Worm (Caenorhabditis elegans) whole organism, L3 larva: ENCODE results near the gene Y55D9A.2.

Experiments
- R02D3.7 ChIP-seq: fragments of 150-350 bp; optimal IDR thresholded peaks from 2 replicates; lab custom pipeline; 2014; ENCODE audit warnings: missing biosample characterization, missing genetic modification characterization
- ZK546.5 ChIP-seq: sonication (generic microtip); optimal IDR thresholded peaks from 2 replicates; lab custom pipeline; 2017; ENCODE audit warnings: missing biosample characterization, missing genetic modification characterization
- aly-2 ChIP-seq: fragments of 150-350 bp; optimal IDR thresholded peaks from 2 replicates; lab custom pipeline; 2014; ENCODE audit warnings: missing biosample characterization, missing genetic modification characterization
- ama-1 ChIP-seq: fragments of 150-350 bp; optimal IDR thresholded peaks from 2 replicates; lab custom pipeline; 2018
- ceh-16 ChIP-seq: sonication (generic microtip); optimal IDR thresholded peaks from 2 replicates; lab custom pipeline; 2017; ENCODE audit warnings: missing biosample characterization, missing genetic modification characterization
- ceh-28 ChIP-seq: fragments of 150-350 bp; optimal IDR thresholded peaks from 2 replicates; lab custom pipeline; 2014; ENCODE audit warnings: missing biosample characterization, missing genetic modification reagents, missing genetic modification characterization
- ceh-82 ChIP-seq: fragments of 150-350 bp; optimal IDR thresholded peaks from 2 replicates; lab custom pipeline; 2014; ENCODE audit warnings: missing biosample characterization, missing genetic modification characterization
- ceh-9 ChIP-seq: sonication (generic microtip); optimal IDR thresholded peaks from 2 replicates; lab custom pipeline; 2018; ENCODE audit warnings: missing biosample characterization, missing genetic modification characterization
- daf-12 ChIP-seq: fragments of 150-350 bp; optimal IDR thresholded peaks from 2 replicates; lab custom pipeline; 2014; ENCODE audit warnings: missing biosample characterization, missing genetic modification reagents, missing genetic modification characterization
- egl-27 ChIP-seq: sonication (generic microtip); optimal IDR thresholded peaks from 4 replicates; lab custom pipeline; 2017; ENCODE audit warnings: missing biosample characterization, missing genetic modification reagents, missing genetic modification characterization
- egl-5 ChIP-seq: fragments of 150-350 bp; optimal IDR thresholded peaks from 2 replicates; lab custom pipeline; 2017; ENCODE audit warnings: missing biosample characterization, missing genetic modification reagents, missing genetic modification characterization, inconsistent platforms
- elt-1 ChIP-seq: fragments of 150-350 bp; optimal IDR thresholded peaks from 2 replicates; lab custom pipeline; 2014; ENCODE audit warnings: missing biosample characterization, missing genetic modification characterization
- elt-2 ChIP-seq: sonication (generic microtip); optimal IDR thresholded peaks from 2 replicates; lab custom pipeline; 2016; ENCODE audit warnings: missing genetic modification reagents, mild to moderate bottlenecking, missing genetic modification characterization, missing compliant biosample characterization
- elt-3 ChIP-seq, 3 experiments: fragments of 150-350 bp in 1 of 3; sonication (generic microtip) in 2 of 3; optimal IDR thresholded peaks; 2 replicates in 2 of 3; 4 replicates in 1 of 3; lab custom pipeline; 2014 to 2017; ENCODE audit warnings: missing biosample characterization in 3 of 3, missing genetic modification characterization in 3 of 3
- eor-1 ChIP-seq, 2 experiments: fragments of 150-350 bp; optimal IDR thresholded peaks; 2 replicates each; lab custom pipeline; 2014 to 2018; ENCODE audit warnings: missing biosample characterization in 2 of 2, missing genetic modification characterization in 2 of 2
- fkh-10 ChIP-seq: sonication (generic microtip); optimal IDR thresholded peaks from 2 replicates; lab custom pipeline; 2017; ENCODE audit warnings: missing biosample characterization, missing genetic modification reagents, missing genetic modification characterization
- fkh-2 ChIP-seq: fragments of 150-350 bp; optimal IDR thresholded peaks from 2 replicates; lab custom pipeline; 2014; ENCODE audit warnings: missing biosample characterization, missing genetic modification reagents, missing genetic modification characterization
- fos-1 ChIP-seq: fragments of 150-350 bp; optimal IDR thresholded peaks from 2 replicates; lab custom pipeline; 2014; ENCODE audit warnings: missing biosample characterization, missing genetic modification characterization
- hmg-11 ChIP-seq: sonication (generic microtip); optimal IDR thresholded peaks from 2 replicates; lab custom pipeline; 2016; ENCODE audit warnings: missing genetic modification characterization, missing compliant biosample characterization
- jun-1 ChIP-seq: fragments of 150-350 bp; optimal IDR thresholded peaks from 2 replicates; lab custom pipeline; 2014; ENCODE audit warnings: missing biosample characterization, missing genetic modification reagents, missing genetic modification characterization
- lin-15B ChIP-seq: fragments of 150-350 bp; optimal IDR thresholded peaks from 2 replicates; lab custom pipeline; 2014; ENCODE audit warnings: missing biosample characterization, missing genetic modification characterization
- lin-39 ChIP-seq: fragments of 150-350 bp; optimal IDR thresholded peaks from 2 replicates; lab custom pipeline; 2018; ENCODE audit warnings: missing biosample characterization, missing genetic modification reagents, missing genetic modification characterization
- lsy-12 ChIP-seq: sonication (generic microtip); optimal IDR thresholded peaks from 2 replicates; lab custom pipeline; 2016; ENCODE audit warnings: mild to moderate bottlenecking, missing genetic modification characterization, missing compliant biosample characterization
- mdl-1 ChIP-seq: fragments of 150-350 bp; optimal IDR thresholded peaks from 2 replicates; lab custom pipeline; 2014; ENCODE audit warnings: missing biosample characterization, missing genetic modification characterization
- mml-1 ChIP-seq: fragments of 150-350 bp; sonication (generic microtip); optimal IDR thresholded peaks from 3 replicates; lab custom pipeline; 2014; ENCODE audit warnings: missing biosample characterization, missing genetic modification characterization
- nfya-1 ChIP-seq: sonication (generic microtip); optimal IDR thresholded peaks from 2 replicates; lab custom pipeline; 2017; ENCODE audit warnings: missing genetic modification characterization, mild to moderate bottlenecking, missing compliant biosample characterization, antibody characterized with exemption, moderate library complexity; ENCODE audit not compliant: insufficient read depth
- nhr-11 ChIP-seq: fragments of 150-350 bp; optimal IDR thresholded peaks from 2 replicates; lab custom pipeline; 2014; ENCODE audit warnings: missing biosample characterization, missing genetic modification characterization
- nhr-12 ChIP-seq: fragments of 150-350 bp; optimal IDR thresholded peaks from 2 replicates; lab custom pipeline; 2014; ENCODE audit warnings: missing biosample characterization, missing genetic modification characterization
- nhr-23 ChIP-seq: fragments of 150-350 bp; optimal IDR thresholded peaks from 2 replicates; lab custom pipeline; 2014; ENCODE audit warnings: missing biosample characterization, missing genetic modification reagents, missing genetic modification characterization
- nhr-237 ChIP-seq: fragments of 150-350 bp; optimal IDR thresholded peaks from 2 replicates; lab custom pipeline; 2014; ENCODE audit warnings: missing biosample characterization, missing genetic modification characterization
- nhr-25 ChIP-seq: sonication (generic microtip); optimal IDR thresholded peaks from 2 replicates; lab custom pipeline; 2017; ENCODE audit warnings: missing biosample characterization, missing genetic modification characterization
- nhr-28 ChIP-seq: fragments of 150-350 bp; optimal IDR thresholded peaks from 2 replicates; lab custom pipeline; 2014; ENCODE audit warnings: missing biosample characterization, missing genetic modification characterization
- nhr-43 ChIP-seq: sonication (generic microtip); optimal IDR thresholded peaks from 2 replicates; lab custom pipeline; 2016; ENCODE audit warnings: mild to moderate bottlenecking, missing genetic modification characterization, missing compliant biosample characterization; ENCODE audit not compliant: poor library complexity, severe bottlenecking
- nhr-67 ChIP-seq: fragments of 150-350 bp; optimal IDR thresholded peaks from 2 replicates; lab custom pipeline; 2014; ENCODE audit warnings: missing biosample characterization, missing genetic modification characterization
- nhr-76 ChIP-seq: fragments of 150-350 bp; sonication (generic microtip); optimal IDR thresholded peaks from 5 replicates; lab custom pipeline; 2014; ENCODE audit warnings: missing biosample characterization, missing genetic modification characterization
- nhr-77 ChIP-seq: fragments of 150-350 bp; optimal IDR thresholded peaks from 2 replicates; lab custom pipeline; 2014; ENCODE audit warnings: missing biosample characterization, missing genetic modification characterization
- pha-4 ChIP-seq: fragments of 150-350 bp; optimal IDR thresholded peaks from 2 replicates; lab custom pipeline; 2014; ENCODE audit warnings: missing biosample characterization, missing genetic modification reagents, missing genetic modification characterization
- pqm-1 ChIP-seq: fragments of 150-350 bp; optimal IDR thresholded peaks from 2 replicates; lab custom pipeline; 2017; ENCODE audit warnings: missing biosample characterization, missing genetic modification characterization, inconsistent platforms
- sea-2 ChIP-seq: fragments of 150-350 bp; sonication (generic microtip); optimal IDR thresholded peaks from 4 replicates; lab custom pipeline; 2014; ENCODE audit warnings: missing biosample characterization, missing genetic modification reagents, missing genetic modification characterization
- skn-1 ChIP-seq: fragments of 150-350 bp; optimal IDR thresholded peaks from 2 replicates; lab custom pipeline; 2014; ENCODE audit warnings: missing biosample characterization, missing genetic modification characterization
- snpc-4 ChIP-seq: fragments of 150-350 bp; optimal IDR thresholded peaks from 2 replicates; lab custom pipeline; 2014; ENCODE audit warnings: missing biosample characterization, missing genetic modification characterization
- tbx-2 ChIP-seq: sonication (generic microtip); optimal IDR thresholded peaks from 2 replicates; lab custom pipeline; 2016; ENCODE audit warnings: mild to moderate bottlenecking, missing genetic modification characterization, missing compliant biosample characterization
- unc-39 ChIP-seq: sonication (generic microtip); optimal IDR thresholded peaks from 4 replicates; lab custom pipeline; 2017; ENCODE audit warnings: missing biosample characterization, missing genetic modification characterization
- unc-62 ChIP-seq: fragments of 150-350 bp; sonication (generic microtip); optimal IDR thresholded peaks from 4 replicates; lab custom pipeline; 2014; ENCODE audit warnings: missing biosample characterization, missing genetic modification reagents, missing genetic modification characterization
- zag-1 ChIP-seq: fragments of 150-350 bp; optimal IDR thresholded peaks from 2 replicates; lab custom pipeline; 2014; ENCODE audit warnings: missing biosample characterization, missing genetic modification characterization
- ztf-11 ChIP-seq: fragments of 150-350 bp; optimal IDR thresholded peaks from 2 replicates; lab custom pipeline; 2014; ENCODE audit warnings: missing biosample characterization, missing genetic modification characterization
- ztf-4 ChIP-seq: fragments of 150-350 bp; optimal IDR thresholded peaks from 2 replicates; lab custom pipeline; 2014; ENCODE audit warnings: missing biosample characterization, missing genetic modification characterization

The Y55D9A.2 gene

DNA sequence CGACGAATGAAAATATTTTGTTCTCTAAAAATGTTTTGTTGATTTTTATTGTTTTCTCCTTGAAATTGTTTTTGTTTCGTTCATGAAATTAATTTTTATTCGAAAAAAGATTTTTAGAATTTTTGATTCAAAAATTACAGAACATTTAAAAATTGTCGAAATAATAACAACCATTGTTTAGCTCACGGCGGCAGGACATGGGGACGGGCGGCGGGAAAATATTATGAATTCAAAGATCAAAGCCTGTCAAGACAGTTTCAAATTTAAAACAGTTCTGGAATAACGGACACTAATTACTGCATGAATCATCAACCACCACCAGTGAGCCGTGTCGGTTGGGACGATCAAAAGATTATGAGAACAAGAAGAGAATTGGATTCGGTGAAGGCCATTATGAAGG lies 44.7 kb downstream of the Y55D9A.2 start, which contains the start of gene snb-7:
snb-7 (plus strand) TSS at position 301 of the 400 bp plus-strand sequence.
- TF ChIP-seq lin-39 (tag; lab: Kevin White, UChicago) (no peak), pha-4 (no peak), nhr-76 (tag; lab: Kevin White, UChicago) (no peak), nhr-67 (tag; lab: Kevin White, UChicago) (no peak), fos-1 (tag; lab: Kevin White, UChicago) (no peak), R02D3.7 (tag; lab: Kevin White, UChicago) (no peak), ztf-4 (tag; lab: Kevin White, UChicago) (no peak), ceh-82 (no peak), aly-2 (tag; lab: Kevin White, UChicago) (no peak), fkh-2 (tag; lab: Kevin White, UChicago) (no peak), daf-12 (tag; lab: Kevin White, UChicago) (no peak), ceh-28 (tag; lab: Kevin White, UChicago) (no peak), jun-1 (tag; lab: Kevin White, UChicago) (no peak), ceh-16 (tag; lab: Kevin White, UChicago) (no peak), lsy-12 (tag; lab: Kevin White, UChicago) (no peak), pqm-1 (tag; lab: Kevin White, UChicago) (no peak), skn-1 (tag; lab: Kevin White, UChicago) (no peak), nfya-1 (tag; lab: Kevin White, UChicago) (no peak), egl-27 (no peak)

DNA sequence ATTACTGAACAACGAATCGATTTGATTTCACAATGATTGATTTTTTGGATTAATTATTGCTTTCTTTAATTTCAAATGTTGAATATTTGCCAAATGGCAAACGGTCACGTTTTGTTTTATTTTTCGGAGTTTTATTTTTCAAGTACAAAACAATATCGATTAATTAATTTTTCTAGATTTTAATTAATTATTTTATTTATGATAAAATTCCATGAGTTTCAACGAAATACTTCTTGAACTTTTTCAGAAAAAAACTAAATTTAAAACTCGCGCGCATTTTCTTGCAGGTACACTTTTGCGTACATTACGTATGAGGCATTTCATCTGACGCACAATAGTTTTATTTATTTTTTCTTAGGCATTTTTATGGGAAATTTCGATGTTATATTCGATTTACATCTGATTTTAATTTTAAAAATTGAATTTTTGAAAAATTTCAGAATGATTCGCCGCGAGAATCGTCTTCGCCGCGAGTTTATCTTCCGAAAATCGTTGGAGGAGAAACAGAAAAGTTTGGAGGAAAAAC lies 46.2 kb downstream of the Y55D9A.2 start, which contains the start of the genes ZK795.2 and ZK795.3:
ZK795.2 (minus strand) TSS at position 51 of the 526 bp plus-strand sequence.
ZK795.3 (plus strand) TSS at position 441 of the 526 bp plus-strand sequence.
- TF ChIP-seq zag-1 (no peak), unc-39 (tag; lab: Kevin White, UChicago) (no peak), nhr-28 (tag; lab: Kevin White, UChicago) (no peak), jun-1 (tag; lab: Kevin White, UChicago) (no peak), snpc-4 (tag; lab: Kevin White, UChicago) (peak; percentile 47), mdl-1 (tag; lab: Kevin White, UChicago) (no peak), tbx-2 (tag; lab: Kevin White, UChicago) (no peak), lin-15B (tag; lab: Kevin White, UChicago) (peak; percentile 39), nhr-11 (tag; lab: Kevin White, UChicago) (no peak), daf-12 (tag; lab: Kevin White, UChicago) (no peak), egl-27 (no peak), nfya-1 (tag; lab: Kevin White, UChicago) (peak; percentile 71), nhr-237 (tag; lab: Kevin White, UChicago) (no peak), ama-1 (lab: Kevin White, UChicago) (no peak), ZK546.5 (tag; lab: Kevin White, UChicago) (no peak), sea-2 (GFP tag; lab: Kevin White, UChicago) (no peak), nhr-12 (tag; lab: Kevin White, UChicago) (no peak), ceh-9 (tag; lab: Kevin White, UChicago) (no peak), nhr-25 (tag; lab: Kevin White, UChicago) (no peak), pha-4 (peak; percentile 90), ceh-16 (tag; lab: Kevin White, UChicago) (no peak), egl-5 (no peak), nhr-43 (tag; lab: Kevin White, UChicago) (peak; percentile 18), elt-3 (tag; optimal IDR thresholded peaks at IDR 0.05; lab: Kevin White, UChicago) (no peak), ceh-28 (tag; lab: Kevin White, UChicago) (peak; percentile 37), mml-1 (tag; lab: Kevin White, UChicago) (no peak), ceh-82 (no peak), pqm-1 (tag; lab: Kevin White, UChicago) (no peak), fos-1 (tag; lab: Kevin White, UChicago) (no peak), nhr-23 (tag; lab: Kevin White, UChicago) (peak; percentile 53), fkh-2 (tag; lab: Kevin White, UChicago) (no peak), elt-1 (tag; lab: Kevin White, UChicago) (no peak), ztf-11 (tag; lab: Kevin White, UChicago) (no peak), nhr-67 (tag; lab: Kevin White, UChicago) (no peak), R02D3.7 (tag; lab: Kevin White, UChicago) (no peak), nhr-77 (no peak), aly-2 (tag; lab: Kevin White, UChicago) (no peak), eor-1 (tag; optimal IDR thresholded peaks at IDR 0.05; lab: Kevin White, UChicago) (peak in 1 of 2 experiments; percentile 18), skn-1 (tag; lab: Kevin White, UChicago) (no peak), hmg-11 (tag; lab: Kevin White, UChicago) (peak; percentile 61), ztf-4 (tag; lab: Kevin White, UChicago) (no peak), unc-62 (GFP tag; lab: Kevin White, UChicago) (no peak), elt-2 (tag; lab: Kevin White, UChicago) (peak; percentile 6), lsy-12 (tag; lab: Kevin White, UChicago) (no peak), fkh-10 (GFP tag; lab: Kevin White, UChicago) (no peak), nhr-76 (tag; lab: Kevin White, UChicago) (no peak), lin-39 (tag; lab: Kevin White, UChicago) (no peak)
- TF ChIP-seq, all 47 proteins: peak for 10
